Fruit fly (Drosophila melanogaster) whole organism, embryonic: ENCODE data around the gene CG43813.

Source experiments
- CG11504 ChIP-seq: fragments of 200-800 bp; sonication (Bioruptor generic); optimal IDR thresholded peaks from 3 replicates; lab custom pipeline; 2019; ENCODE audit warnings: missing biosample characterization, mild to moderate bottlenecking, missing genetic modification characterization, moderate library complexity
- CG13287 ChIP-seq: fragments of 200-800 bp; sonication (Bioruptor generic); IDR thresholded peaks from 2 replicates; pipeline ENCODE4 v1.3.6; 2022; ENCODE audit warnings: missing biosample characterization, missing genetic modification characterization; ENCODE audit not compliant: partially characterized antibody
- CG15479 ChIP-seq: fragments of 200-800 bp; sonication (Bioruptor generic); optimal IDR thresholded peaks from 3 replicates; lab custom pipeline; 2019; ENCODE audit warnings: missing biosample characterization, mild to moderate bottlenecking, missing genetic modification characterization, moderate library complexity
- CG1792 ChIP-seq: fragments of 200-800 bp; sonication (Bioruptor generic); optimal IDR thresholded peaks from 2 replicates; lab custom pipeline; 2016; ENCODE audit warnings: missing biosample characterization, missing genetic modification characterization
- CG18599 ChIP-seq: fragments of 200-800 bp; sonication (Bioruptor generic); optimal IDR thresholded peaks from 3 replicates; lab custom pipeline; 2017; ENCODE audit warnings: missing biosample characterization, missing genetic modification characterization, mild to moderate bottlenecking, moderate library complexity, missing genetic modification reagents
- CG2120 ChIP-seq: fragments of 200-800 bp; sonication (Bioruptor generic); optimal IDR thresholded peaks from 3 replicates; lab custom pipeline; 2016; ENCODE audit warnings: missing biosample characterization, missing genetic modification characterization
- CG2202 ChIP-seq: fragments of 200-800 bp; sonication (Bioruptor generic); optimal IDR thresholded peaks from 2 replicates; lab custom pipeline; 2018; ENCODE audit warnings: missing biosample characterization, mild to moderate bottlenecking, missing genetic modification characterization
- CG2678 ChIP-seq: fragments of 200-800 bp; sonication (Bioruptor generic); optimal IDR thresholded peaks from 3 replicates; lab custom pipeline; 2019; ENCODE audit warnings: missing biosample characterization, mild to moderate bottlenecking, missing genetic modification characterization, moderate library complexity
- CG32532 ChIP-seq: fragments of 200-800 bp; sonication (Bioruptor generic); IDR thresholded peaks from 2 replicates; pipeline ENCODE4 v1.3.6; 2022; ENCODE audit warnings: missing biosample characterization, missing genetic modification characterization
- CG34376 ChIP-seq: fragments of 200-800 bp; sonication (Bioruptor generic); optimal IDR thresholded peaks from 2 replicates; lab custom pipeline; 2018; ENCODE audit warnings: missing biosample characterization, mild to moderate bottlenecking, missing genetic modification characterization
- CG4707 ChIP-seq: fragments of 200-800 bp; sonication (Bioruptor generic); optimal IDR thresholded peaks from 2 replicates; lab custom pipeline; 2018; ENCODE audit warnings: missing biosample characterization, mild to moderate bottlenecking, missing genetic modification characterization, moderate library complexity
- CG5245 ChIP-seq: fragments of 200-800 bp; sonication (Bioruptor generic); optimal IDR thresholded peaks from 3 replicates; lab custom pipeline; 2016; ENCODE audit warnings: missing biosample characterization, missing genetic modification characterization
- CG6175 ChIP-seq: fragments of 200-800 bp; sonication (Bioruptor generic); IDR thresholded peaks from 3 replicates; pipeline ENCODE4 v1.3.6; 2022; ENCODE audit warnings: missing biosample characterization, missing genetic modification characterization
- CG7556 ChIP-seq: fragments of 200-800 bp; sonication (Bioruptor generic); optimal IDR thresholded peaks from 2 replicates; lab custom pipeline; 2017; ENCODE audit warnings: missing biosample characterization, mild to moderate bottlenecking, missing genetic modification characterization
- CG8388 ChIP-seq: fragments of 200-800 bp; sonication (Bioruptor generic); optimal IDR thresholded peaks from 2 replicates; lab custom pipeline; 2019; ENCODE audit warnings: missing biosample characterization, mild to moderate bottlenecking, missing genetic modification characterization, moderate library complexity
- CG9932 ChIP-seq: fragments of 200-800 bp; sonication (Bioruptor generic); IDR thresholded peaks from 2 replicates; pipeline ENCODE4 v1.3.6; 2022; ENCODE audit warnings: missing biosample characterization, missing genetic modification characterization
- CTCF ChIP-seq: fragments of 200-800 bp; sonication (Bioruptor generic); optimal IDR thresholded peaks from 2 replicates; lab custom pipeline; 2017; ENCODE audit warnings: missing biosample characterization, mild to moderate bottlenecking, missing genetic modification characterization, moderate library complexity
- Dref ChIP-seq: fragments of 200-800 bp; sonication (Bioruptor generic); IDR thresholded peaks from 2 replicates; pipeline ENCODE4 v1.3.6; 2022; ENCODE audit warnings: missing biosample characterization, missing genetic modification characterization
- Elba2 ChIP-seq: fragments of 200-800 bp; sonication (Bioruptor generic); optimal IDR thresholded peaks from 3 replicates; lab custom pipeline; 2016; ENCODE audit warnings: missing biosample characterization, missing genetic modification characterization
- Ets65A ChIP-seq: fragments of 200-800 bp; sonication (Bioruptor generic); peaks from one replicate; lab custom pipeline; 2016; ENCODE audit warnings: missing biosample characterization, missing genetic modification characterization
- Gsc ChIP-seq: fragments of 200-800 bp; sonication (Bioruptor generic); IDR thresholded peaks from 2 replicates; pipeline ENCODE4 v1.3.6; 2022; ENCODE audit warnings: missing biosample characterization, missing genetic modification characterization
- H15 ChIP-seq: fragments of 200-800 bp; sonication (Bioruptor generic); IDR thresholded peaks from 3 replicates; pipeline ENCODE4 v1.3.6; 2022; ENCODE audit warnings: missing biosample characterization, missing genetic modification characterization
- Hr51 ChIP-seq, 2 experiments: fragments of 200-800 bp; sonication (Bioruptor generic); optimal IDR thresholded peaks; 2 replicates in 1 of 2; 3 replicates in 1 of 2; lab custom pipeline; 2016 to 2018; ENCODE audit warnings: missing biosample characterization in 2 of 2, missing genetic modification characterization in 2 of 2, mild to moderate bottlenecking in 1 of 2, moderate library complexity in 1 of 2
- Mad ChIP-seq: fragments of 200-800 bp; sonication (Bioruptor generic); optimal IDR thresholded peaks from 2 replicates; lab custom pipeline; 2016; ENCODE audit warnings: missing biosample characterization, missing genetic modification characterization
- Nf-YB ChIP-seq: fragments of 200-800 bp; sonication (Bioruptor generic); optimal IDR thresholded peaks from 3 replicates; lab custom pipeline; 2019; ENCODE audit warnings: missing biosample characterization, mild to moderate bottlenecking, missing genetic modification characterization, moderate library complexity
- Oli ChIP-seq: fragments of 200-800 bp; sonication (Bioruptor generic); optimal IDR thresholded peaks from 2 replicates; lab custom pipeline; 2018; ENCODE audit warnings: missing biosample characterization, mild to moderate bottlenecking, missing genetic modification characterization, moderate library complexity
- Opbp ChIP-seq: fragments of 200-800 bp; sonication (Bioruptor generic); IDR thresholded peaks from 3 replicates; pipeline ENCODE4 v1.3.6; 2022; ENCODE audit warnings: missing biosample characterization, missing genetic modification characterization; ENCODE audit not compliant: partially characterized antibody
- Ravus ChIP-seq: fragments of 200-800 bp; sonication (Bioruptor generic); IDR thresholded peaks from 2 replicates; pipeline ENCODE4 v1.3.6; 2022; ENCODE audit warnings: missing biosample characterization, missing genetic modification characterization
- Rx ChIP-seq: fragments of 200-800 bp; sonication (Bioruptor generic); IDR thresholded peaks from 2 replicates; pipeline ENCODE4 v1.3.6; 2022; ENCODE audit warnings: missing biosample characterization, missing genetic modification characterization
- Side ChIP-seq: fragments of 200-800 bp; sonication (Bioruptor generic); optimal IDR thresholded peaks from 2 replicates; lab custom pipeline; 2016; ENCODE audit warnings: missing biosample characterization, missing genetic modification characterization
- Taf1 ChIP-seq: fragments of 200-800 bp; sonication (Bioruptor generic); IDR thresholded peaks from 2 replicates; pipeline ENCODE4 v1.3.6; 2022; ENCODE audit warnings: missing biosample characterization, missing genetic modification characterization
- ab ChIP-seq: fragments of 200-800 bp; sonication (Bioruptor generic); optimal IDR thresholded peaks from 2 replicates; lab custom pipeline; 2016; ENCODE audit warnings: missing biosample characterization, missing genetic modification characterization
- ara ChIP-seq: fragments of 200-800 bp; sonication (Bioruptor generic); IDR thresholded peaks from 2 replicates; pipeline ENCODE4 v1.3.6; 2022; ENCODE audit warnings: missing biosample characterization, missing genetic modification characterization
- cad ChIP-seq: fragments of >200 bp; optimal IDR thresholded peaks from 2 replicates; lab custom pipeline; 2017; ENCODE audit warnings: missing biosample characterization, missing genetic modification characterization
- ci ChIP-seq: fragments of 200-800 bp; sonication (Bioruptor generic); IDR thresholded peaks from 3 replicates; pipeline ENCODE4 v1.3.6; 2022; ENCODE audit warnings: missing biosample characterization, missing genetic modification characterization
- croc ChIP-seq: fragments of 200-800 bp; sonication (Bioruptor generic); conservative IDR thresholded peaks from 3 replicates; pipeline ENCODE4 v1.3.6; 2022; ENCODE audit warnings: missing biosample characterization, missing genetic modification characterization
- crol ChIP-seq: fragments of 200-800 bp; sonication (Bioruptor generic); IDR thresholded peaks from 2 replicates; pipeline ENCODE4 v1.3.6; 2022; ENCODE audit warnings: missing biosample characterization, missing genetic modification characterization
- exex ChIP-seq: fragments of 200-800 bp; sonication (Bioruptor generic); optimal IDR thresholded peaks from 4 replicates; lab custom pipeline; 2018; ENCODE audit warnings: missing biosample characterization, mild to moderate bottlenecking, missing genetic modification characterization, moderate library complexity
- grau ChIP-seq: fragments of 200-800 bp; optimal IDR thresholded peaks from 3 replicates; lab custom pipeline; 2019; ENCODE audit warnings: missing biosample characterization, mild to moderate bottlenecking, missing genetic modification characterization, moderate library complexity
- grn ChIP-seq: fragments of 200-800 bp; sonication (Bioruptor generic); optimal IDR thresholded peaks from 3 replicates; lab custom pipeline; 2017; ENCODE audit warnings: missing biosample characterization, missing genetic modification characterization
- ind ChIP-seq: fragments of 200-800 bp; sonication (Bioruptor generic); optimal IDR thresholded peaks from 3 replicates; lab custom pipeline; 2016; ENCODE audit warnings: missing biosample characterization, missing genetic modification characterization
- otp ChIP-seq: fragments of 200-800 bp; sonication (Bioruptor generic); IDR thresholded peaks from 3 replicates; pipeline ENCODE4, ENCODE4 v1.3.6; 2022; ENCODE audit warnings: missing biosample characterization, missing genetic modification characterization
- pita ChIP-seq: fragments of 200-800 bp; sonication (Bioruptor generic); optimal IDR thresholded peaks from 2 replicates; lab custom pipeline; 2017; ENCODE audit warnings: missing biosample characterization, mild to moderate bottlenecking, missing genetic modification characterization
- repo ChIP-seq: fragments of 200-800 bp; sonication (Bioruptor generic); optimal IDR thresholded peaks from 2 replicates; lab custom pipeline; 2016; ENCODE audit warnings: missing biosample characterization, missing genetic modification characterization
- sisA ChIP-seq: fragments of 200-800 bp; sonication (Bioruptor generic); IDR thresholded peaks from 2 replicates; pipeline ENCODE4 v1.3.6; 2022; ENCODE audit warnings: missing biosample characterization, missing genetic modification characterization
- ssp ChIP-seq: fragments of 200-800 bp; sonication (Bioruptor generic); IDR thresholded peaks from 2 replicates; pipeline ENCODE4 v1.3.6; 2022; ENCODE audit warnings: missing biosample characterization, missing genetic modification characterization
- tgo ChIP-seq: fragments of 200-800 bp; sonication (Bioruptor generic); IDR thresholded peaks from 3 replicates; pipeline ENCODE4 v1.3.6; 2022; ENCODE audit warnings: missing biosample characterization, missing genetic modification characterization
- unpg ChIP-seq: fragments of 200-800 bp; sonication (Bioruptor generic); optimal IDR thresholded peaks from 3 replicates; lab custom pipeline; 2018; ENCODE audit warnings: missing biosample characterization, mild to moderate bottlenecking, missing genetic modification characterization, moderate library complexity
- zen ChIP-seq: fragments of 200-800 bp; sonication (Bioruptor generic); optimal IDR thresholded peaks from 3 replicates; lab custom pipeline; 2018; ENCODE audit warnings: missing biosample characterization, mild to moderate bottlenecking, missing genetic modification characterization, moderate library complexity

CG43813 gene

dm6 chr2L:12346163-12346892 is 2.3 kb upstream of the CG43813 start (continued):
- TF ChIP-seq ind (GFP tag; lab: Kevin White, UChicago) (no peak), CG11504 (tag; lab: Kevin White, UChicago) (peak; percentile 11), CG32532 (GFP tag; lab: Robert Waterston, UW) (peak; percentile 37; the same call in 1 of the 2 replicates), CG1792 (no peak), CG34376 (GFP tag; lab: Kevin White, UChicago) (peak; percentile 66), grau (peak; percentile 55), unpg (GFP tag; lab: Kevin White, UChicago) (peak; percentile 7), Side (GFP tag; lab: Kevin White, UChicago) (no peak), grn (peak; percentile 96), Taf1 (GFP tag; lab: Robert Waterston, UW) (no peak), H15 (0 out of 3 replicates have a peak, but pooled peaks have one; percentile 25), CG4707 (peak; percentile 85), CG15479 (GFP tag; lab: Kevin White, UChicago) (peak; percentile 33), CG7556 (GFP tag; lab: Kevin White, UChicago) (peak; percentile 9), zen (tag; lab: Kevin White, UChicago) (no peak), exex (peak; percentile 94), CG6175 (GFP tag; lab: Robert Waterston, UW) (no peak), Hr51 (GFP tag; optimal IDR thresholded peaks at IDR 0.05; lab: Kevin White, UChicago) (peak in 1 of 2 experiments; percentile 26), Rx (GFP tag; lab: Robert Waterston, UW) (no peak), Nf-YB (no peak), repo (no peak), CG2120 (GFP tag; lab: Kevin White, UChicago) (peak; percentile 3), CG18599 (GFP tag; lab: Kevin White, UChicago) (peak; percentile 58), Elba2 (GFP tag; lab: Kevin White, UChicago) (no peak), CG8388 (peak; percentile 21), CG2202 (no peak), sisA (GFP tag; lab: Robert Waterston, UW) (no peak), ci (0 out of 3 replicates have a peak, but pooled peaks have one; percentile 31), pita (GFP tag; lab: Kevin White, UChicago) (no peak), CG2678 (tag; lab: Kevin White, UChicago) (peak; percentile 27), ara (GFP tag; lab: Robert Waterston, UW) (0 out of 2 replicates have a peak, but pooled peaks have one; percentile 1)

DNA sequence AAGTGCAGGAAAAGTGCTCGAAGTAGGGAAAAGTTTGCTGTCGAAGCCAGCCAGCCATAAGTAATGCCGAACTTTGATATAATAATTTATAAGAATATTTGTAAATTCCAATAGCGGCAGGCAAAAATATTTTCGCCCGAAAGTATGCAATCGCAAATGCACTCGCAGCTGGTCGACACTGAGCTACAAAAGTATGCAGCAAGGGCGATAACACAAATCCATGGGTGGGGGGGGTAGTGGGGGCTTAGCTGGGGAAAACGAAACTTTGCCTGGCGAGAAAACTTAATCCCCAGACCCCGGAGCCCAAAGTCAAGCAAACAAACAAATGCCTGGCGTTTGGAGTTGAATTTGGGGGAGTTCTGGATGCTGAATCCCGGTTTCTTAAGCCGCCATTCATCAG is 2.4 kb downstream of the CG43813 start:
- peak; percentile 10 for TF ChIP-seq CTCF (GFP tag; lab: Kevin White, UChicago)
- TF ChIP-seq grn, result no peak
- no peak for TF ChIP-seq Opbp (GFP tag; lab: Robert Waterston, UW)
- TF ChIP-seq croc (GFP tag; lab: Robert Waterston, UW), result no peak
- no peak for TF ChIP-seq ara (GFP tag; lab: Robert Waterston, UW)
- 0 out of 2 replicates have a peak, but pooled peaks have one; percentile 7 for TF ChIP-seq CG13287 (GFP tag; lab: Robert Waterston, UW)
- TF ChIP-seq cad, result no peak
- no peak for TF ChIP-seq CG5245 (GFP tag; lab: Kevin White, UChicago)
- no peak for TF ChIP-seq Mad (GFP tag; lab: Kevin White, UChicago)
- TF ChIP-seq Ravus, result no peak
- TF ChIP-seq CG9932 (GFP tag; lab: Robert Waterston, UW), result peak; percentile 34; the same call in 1 of the 2 replicates
- no peak for TF ChIP-seq Gsc (GFP tag; lab: Robert Waterston, UW)
- TF ChIP-seq crol (GFP tag; lab: Robert Waterston, UW), result peak; percentile 96
- TF ChIP-seq Dref, result no peak
- no peak for TF ChIP-seq ssp (GFP tag; lab: Robert Waterston, UW)
- TF ChIP-seq CG8388, result peak; percentile 85
- TF ChIP-seq Ets65A, result no peak
- TF ChIP-seq ab (GFP tag; lab: Kevin White, UChicago), result no peak
- no peak for TF ChIP-seq Oli (tag; lab: Kevin White, UChicago)
- TF ChIP-seq otp (GFP tag; lab: Robert Waterston, UW), result 0 out of 3 replicates have a peak, but pooled peaks have one; percentile 11
- no peak for TF ChIP-seq tgo (GFP tag; lab: Robert Waterston, UW)
- TF ChIP-seq, all 482 proteins: peak for 6
